Fruit fly (Drosophila melanogaster) whole organism, embryonic: ENCODE results near the gene PIG-B.

Experiments
- Antp ChIP-seq: fragments of 200-800 bp; sonication (Bioruptor generic); optimal IDR thresholded peaks from 3 replicates; lab custom pipeline; 2016; ENCODE audit warnings: missing biosample characterization, missing genetic modification characterization
- BEAF-32 ChIP-seq: fragments of 200-800 bp; sonication (Bioruptor generic); optimal IDR thresholded peaks from 3 replicates; lab custom pipeline; 2017; ENCODE audit warnings: missing biosample characterization, missing genetic modification characterization, mild to moderate bottlenecking, moderate library complexity, missing genetic modification reagents
- CG11723 ChIP-seq: fragments of 200-800 bp; sonication (Bioruptor generic); optimal IDR thresholded peaks from 2 replicates; lab custom pipeline; 2017; ENCODE audit warnings: missing biosample characterization, mild to moderate bottlenecking, missing genetic modification characterization
- CG12236 ChIP-seq: fragments of 200-800 bp; sonication (Bioruptor generic); optimal IDR thresholded peaks from 2 replicates; lab custom pipeline; 2016; ENCODE audit warnings: missing biosample characterization, missing genetic modification characterization
- CG12391 ChIP-seq: fragments of 200-800 bp; sonication (Bioruptor generic); optimal IDR thresholded peaks from 3 replicates; lab custom pipeline; 2018; ENCODE audit warnings: missing biosample characterization, mild to moderate bottlenecking, missing genetic modification characterization, moderate library complexity
- CG12769 ChIP-seq: fragments of 200-800 bp; sonication (Bioruptor generic); optimal IDR thresholded peaks from 2 replicates; lab custom pipeline; 2019; ENCODE audit warnings: missing biosample characterization, mild to moderate bottlenecking, missing genetic modification characterization, moderate library complexity
- CG12942 ChIP-seq: fragments of 200-800 bp; sonication (Bioruptor generic); optimal IDR thresholded peaks from 3 replicates; lab custom pipeline; 2016; ENCODE audit warnings: missing biosample characterization, missing genetic modification characterization
- CG13296 ChIP-seq: fragments of 200-800 bp; sonication (Bioruptor generic); optimal IDR thresholded peaks from 3 replicates; lab custom pipeline; 2018; ENCODE audit warnings: missing biosample characterization, mild to moderate bottlenecking, missing genetic modification characterization
- CG14050 ChIP-seq: fragments of 200-800 bp; sonication (Bioruptor generic); IDR thresholded peaks from 3 replicates; pipeline ENCODE4 v1.3.6; 2022; ENCODE audit warnings: missing biosample characterization, missing genetic modification characterization
- CG1602 ChIP-seq: fragments of 200-800 bp; sonication (Bioruptor generic); optimal IDR thresholded peaks from 3 replicates; lab custom pipeline; 2016; ENCODE audit warnings: missing biosample characterization, missing genetic modification characterization
- CG17568 ChIP-seq: fragments of 200-800 bp; sonication (Bioruptor generic); optimal IDR thresholded peaks from 2 replicates; lab custom pipeline; 2018; ENCODE audit warnings: missing biosample characterization, mild to moderate bottlenecking, missing genetic modification characterization, moderate library complexity
- CG18011 ChIP-seq: fragments of 200-800 bp; sonication (Bioruptor generic); optimal IDR thresholded peaks from 2 replicates; lab custom pipeline; 2017; ENCODE audit warnings: missing biosample characterization, missing genetic modification characterization, mild to moderate bottlenecking, moderate library complexity, missing genotype
- CG18619 ChIP-seq: fragments of 200-800 bp; sonication (Bioruptor generic); optimal IDR thresholded peaks from 3 replicates; lab custom pipeline; 2017; ENCODE audit warnings: missing biosample characterization, mild to moderate bottlenecking, missing genetic modification characterization
- CG18764 ChIP-seq: fragments of 200-800 bp; sonication (Bioruptor generic); optimal IDR thresholded peaks from 3 replicates; lab custom pipeline; 2016; ENCODE audit warnings: missing biosample characterization, missing genetic modification characterization
- CG3163 ChIP-seq: fragments of 200-800 bp; sonication (Bioruptor generic); optimal IDR thresholded peaks from 3 replicates; lab custom pipeline; 2016; ENCODE audit warnings: missing biosample characterization, missing genetic modification characterization
- CG3281 ChIP-seq: fragments of 200-800 bp; sonication (Bioruptor generic); optimal IDR thresholded peaks from 3 replicates; lab custom pipeline; 2017; ENCODE audit warnings: missing biosample characterization, mild to moderate bottlenecking, missing genetic modification characterization
- CG33557 ChIP-seq: fragments of 200-800 bp; sonication (Bioruptor generic); optimal IDR thresholded peaks from 2 replicates; lab custom pipeline; 2019; ENCODE audit warnings: missing biosample characterization, mild to moderate bottlenecking, missing genetic modification characterization, moderate library complexity
- CG34422 ChIP-seq: fragments of 200-800 bp; sonication (Bioruptor generic); IDR thresholded peaks from 3 replicates; pipeline ENCODE4 v1.3.6; 2022; ENCODE audit warnings: missing biosample characterization, missing genetic modification characterization
- CG4730 ChIP-seq: fragments of 200-800 bp; sonication (Bioruptor generic); IDR thresholded peaks from 2 replicates; pipeline ENCODE4 v1.3.6; 2022; ENCODE audit warnings: missing biosample characterization, missing genetic modification characterization
- CG4854 ChIP-seq: fragments of 200-800 bp; sonication (Bioruptor generic); optimal IDR thresholded peaks from 2 replicates; lab custom pipeline; 2016; ENCODE audit warnings: missing biosample characterization, missing genetic modification characterization, inconsistent platforms
- CG6854 ChIP-seq: fragments of 200-800 bp; sonication (Bioruptor generic); optimal IDR thresholded peaks from 3 replicates; lab custom pipeline; 2017; ENCODE audit warnings: missing biosample characterization, mild to moderate bottlenecking, missing genetic modification characterization
- CG8290 ChIP-seq, 3 experiments: fragments of 200-800 bp; sonication (Bioruptor generic); optimal IDR thresholded peaks; 2 replicates each; lab custom pipeline; 2016 to 2019; ENCODE audit warnings: missing biosample characterization in 3 of 3, missing genetic modification characterization in 3 of 3, mild to moderate bottlenecking in 2 of 3, moderate library complexity in 1 of 3
- CG8359 ChIP-seq: fragments of 200-800 bp; sonication (Bioruptor generic); optimal IDR thresholded peaks from 2 replicates; lab custom pipeline; 2017; ENCODE audit warnings: missing biosample characterization, mild to moderate bottlenecking, missing genetic modification characterization, borderline replicate concordance
- CG8944 ChIP-seq: fragments of 200-800 bp; sonication (Bioruptor generic); optimal IDR thresholded peaks from 3 replicates; lab custom pipeline; 2016; ENCODE audit warnings: missing biosample characterization, missing genetic modification characterization
- CG9817 ChIP-seq: fragments of 200-800 bp; sonication (Bioruptor generic); optimal IDR thresholded peaks from 2 replicates; lab custom pipeline; 2018; ENCODE audit warnings: missing biosample characterization, mild to moderate bottlenecking, missing genetic modification characterization, moderate library complexity
- Chrac-16 ChIP-seq: fragments of 200-800 bp; sonication (Bioruptor generic); optimal IDR thresholded peaks from 3 replicates; lab custom pipeline; 2016; ENCODE audit warnings: missing biosample characterization, missing genetic modification characterization
- Dad ChIP-seq: fragments of 200-800 bp; sonication (Bioruptor generic); optimal IDR thresholded peaks from 3 replicates; lab custom pipeline; 2016; ENCODE audit warnings: missing biosample characterization, missing genetic modification characterization
- Dref ChIP-seq: fragments of 200-800 bp; sonication (Bioruptor generic); IDR thresholded peaks from 2 replicates; pipeline ENCODE4 v1.3.6; 2022; ENCODE audit warnings: missing biosample characterization, missing genetic modification characterization
- H2.0 ChIP-seq: fragments of 200-800 bp; sonication (Bioruptor generic); IDR thresholded peaks from 2 replicates; pipeline ENCODE4 v1.3.6; 2022; ENCODE audit warnings: missing biosample characterization, missing genetic modification characterization
- HLH3B ChIP-seq: fragments of 200-800 bp; sonication (Bioruptor generic); IDR thresholded peaks from 2 replicates; pipeline ENCODE4 v1.3.6; 2022; ENCODE audit warnings: missing biosample characterization, missing genetic modification characterization
- HLH54F ChIP-seq: fragments of 200-800 bp; sonication (Bioruptor generic); optimal IDR thresholded peaks from 3 replicates; lab custom pipeline; 2016; ENCODE audit warnings: missing biosample characterization, missing genetic modification characterization
- Hr3 ChIP-seq: fragments of 200-800 bp; sonication (Bioruptor generic); optimal IDR thresholded peaks from 3 replicates; lab custom pipeline; 2016; ENCODE audit warnings: missing biosample characterization, missing genetic modification characterization
- Hr39 ChIP-seq: fragments of >200 bp; optimal IDR thresholded peaks from 2 replicates; lab custom pipeline; 2017
- Med ChIP-seq: fragments of 200-800 bp; sonication (Bioruptor generic); peaks from one replicate; lab custom pipeline; 2016; ENCODE audit warnings: missing biosample characterization, missing genetic modification characterization, mild to moderate bottlenecking, inconsistent platforms, moderate library complexity
- Mes4 ChIP-seq: fragments of 200-800 bp; sonication (Bioruptor generic); optimal IDR thresholded peaks from 2 replicates; lab custom pipeline; 2016; ENCODE audit warnings: missing biosample characterization, missing genetic modification characterization
- Oli ChIP-seq: fragments of 200-800 bp; sonication (Bioruptor generic); optimal IDR thresholded peaks from 2 replicates; lab custom pipeline; 2018; ENCODE audit warnings: missing biosample characterization, mild to moderate bottlenecking, missing genetic modification characterization, moderate library complexity
- PHDP ChIP-seq: fragments of 200-800 bp; sonication (Bioruptor generic); optimal IDR thresholded peaks from 3 replicates; lab custom pipeline; 2018; ENCODE audit warnings: missing biosample characterization, mild to moderate bottlenecking, missing genetic modification characterization, moderate library complexity
- Six4 ChIP-seq: fragments of 200-800 bp; sonication (Bioruptor generic); optimal IDR thresholded peaks from 2 replicates; lab custom pipeline; 2016; ENCODE audit warnings: missing biosample characterization, missing genetic modification characterization
- Sry-δ ChIP-seq: fragments of 200-800 bp; sonication (Bioruptor generic); optimal IDR thresholded peaks from 2 replicates; lab custom pipeline; 2016; ENCODE audit warnings: missing biosample characterization, missing genetic modification characterization
- corto ChIP-seq: fragments of 200-800 bp; sonication (Bioruptor generic); optimal IDR thresholded peaks from 2 replicates; lab custom pipeline; 2016; ENCODE audit warnings: missing biosample characterization, mild to moderate bottlenecking, missing genetic modification characterization, moderate library complexity
- dm ChIP-seq: fragments of 200-800 bp; sonication (Bioruptor generic); optimal IDR thresholded peaks from 3 replicates; lab custom pipeline; 2016; ENCODE audit warnings: missing biosample characterization, missing genetic modification characterization
- dmrt99B ChIP-seq: fragments of 200-800 bp; sonication (Bioruptor generic); optimal IDR thresholded peaks from 2 replicates; lab custom pipeline; 2018; ENCODE audit warnings: missing biosample characterization, mild to moderate bottlenecking, missing genetic modification characterization, moderate library complexity
- ewg ChIP-seq: fragments of 200-800 bp; sonication (Bioruptor generic); optimal IDR thresholded peaks from 3 replicates; lab custom pipeline; 2017; ENCODE audit warnings: mild to moderate bottlenecking, missing biosample characterization, missing genetic modification reagents, missing genetic modification characterization
- fu2 ChIP-seq: fragments of 200-800 bp; sonication (Bioruptor generic); optimal IDR thresholded peaks from 2 replicates; lab custom pipeline; 2016; ENCODE audit warnings: missing biosample characterization, missing genetic modification characterization
- hbn ChIP-seq: fragments of 200-800 bp; sonication (Bioruptor generic); IDR thresholded peaks from 2 replicates; pipeline ENCODE4 v1.3.6; 2022; ENCODE audit warnings: missing biosample characterization, missing genetic modification characterization; ENCODE audit not compliant: partially characterized antibody
- lov ChIP-seq, 2 experiments: fragments of 200-800 bp in 1 of 2; fragments of >200 bp in 1 of 2; sonication (Bioruptor generic) in 1 of 2; IDR thresholded peaks in 1 of 2; optimal IDR thresholded peaks in 1 of 2; 2 replicates in 1 of 2; 3 replicates in 1 of 2; pipeline versions ENCODE4 v1.3.6 to Lab custom; 2017 to 2022; ENCODE audit warnings: missing biosample characterization in 1 of 2, missing genetic modification characterization in 1 of 2
- pnt ChIP-seq: fragments of 200-800 bp; sonication (Bioruptor generic); optimal IDR thresholded peaks from 3 replicates; lab custom pipeline; 2016; ENCODE audit warnings: missing biosample characterization, missing genetic modification characterization
- run ChIP-seq: fragments of 200-800 bp; sonication (Bioruptor generic); optimal IDR thresholded peaks from 3 replicates; lab custom pipeline; 2018; ENCODE audit warnings: missing biosample characterization, mild to moderate bottlenecking, missing genetic modification characterization
- slp2 ChIP-seq: fragments of 200-800 bp; sonication (Bioruptor generic); optimal IDR thresholded peaks from 2 replicates; lab custom pipeline; 2016; ENCODE audit warnings: missing biosample characterization, missing genetic modification characterization
- ssp ChIP-seq: fragments of 200-800 bp; sonication (Bioruptor generic); IDR thresholded peaks from 2 replicates; pipeline ENCODE4 v1.3.6; 2022; ENCODE audit warnings: missing biosample characterization, missing genetic modification characterization

Gene PIG-B

dm6 chr3L:3767825-3768224, 43.2 kb upstream of the PIG-B start (continued):
- TF ChIP-seq CG6854 (GFP tag; lab: Kevin White, UChicago) (peak; percentile 44), pnt (GFP tag; lab: Kevin White, UChicago) (no peak), CG12769 (tag; lab: Kevin White, UChicago) (peak; percentile 56), hbn (GFP tag; lab: Robert Waterston, UW) (no peak), CG3163 (GFP tag; lab: Kevin White, UChicago) (peak; percentile 61), Oli (tag; lab: Kevin White, UChicago) (peak; percentile 57), lov (optimal IDR thresholded peaks at IDR 0.05; lab: Kevin White, UChicago) (no peak), lov (GFP tag; IDR thresholded peaks at IDR 0.05; lab: Robert Waterston, UW) (peak; percentile 51; the same call in 1 of the 3 replicates), BEAF-32 (GFP tag; lab: Kevin White, UChicago) (no peak), CG1602 (GFP tag; lab: Kevin White, UChicago) (peak; percentile 42), slp2 (no peak), ssp (GFP tag; lab: Robert Waterston, UW) (peak; percentile 48), CG12942 (GFP tag; lab: Kevin White, UChicago) (peak; percentile 49), H2.0 (GFP tag; lab: Robert Waterston, UW) (peak; percentile 75), Hr3 (GFP tag; lab: Kevin White, UChicago) (peak; percentile 54), Six4 (GFP tag; lab: Kevin White, UChicago) (peak; percentile 1), Dref (GFP tag; lab: Robert Waterston, UW) (no peak), Mes4 (peak; percentile 78), Chrac-16 (GFP tag; lab: Kevin White, UChicago) (peak; percentile 59), CG34422 (GFP tag; lab: Robert Waterston, UW) (peak; percentile 61; the same call in 2 of the 3 replicates), ewg (GFP tag; lab: Kevin White, UChicago) (peak; percentile 74), CG12236 (GFP tag; lab: Kevin White, UChicago) (peak; percentile 14), dm (GFP tag; lab: Kevin White, UChicago) (peak; percentile 59), HLH54F (peak; percentile 12), dmrt99B (tag; lab: Kevin White, UChicago) (peak; percentile 11), CG12391 (tag; lab: Kevin White, UChicago) (peak; percentile 28), Hr39 (lab: Kevin White, UChicago) (no peak), CG14050 (GFP tag; lab: Robert Waterston, UW) (peak; percentile 22; the same call in 1 of the 3 replicates), CG8290 (GFP tag; optimal IDR thresholded peaks at IDR 0.05; lab: Kevin White, UChicago) (peak; percentile 7), CG8290 (tag; optimal IDR thresholded peaks at IDR 0.05; lab: Kevin White, UChicago) (peak; percentile 34 to 77), CG33557 (peak; percentile 45), Dad (GFP tag; lab: Kevin White, UChicago) (no peak), Sry-δ (GFP tag; lab: Kevin White, UChicago) (no peak), HLH3B (GFP tag; lab: Robert Waterston, UW) (peak; percentile 61), CG3281 (GFP tag; lab: Kevin White, UChicago) (no peak), Antp (GFP tag; lab: Kevin White, UChicago) (peak; percentile 64), CG4730 (GFP tag; lab: Robert Waterston, UW) (no peak), corto (GFP tag; lab: Kevin White, UChicago) (no peak), Med (GFP tag; lab: Kevin White, UChicago) (peak; percentile 97), fu2 (GFP tag; lab: Kevin White, UChicago) (peak; percentile 19), CG9817 (tag; lab: Kevin White, UChicago) (peak; percentile 32), run (tag; lab: Kevin White, UChicago) (no peak), CG18011 (GFP tag; lab: Kevin White, UChicago) (peak; percentile 18), PHDP (peak; percentile 52), CG13296 (GFP tag; lab: Kevin White, UChicago) (peak; percentile 5), CG8944 (peak; percentile 67), CG11723 (GFP tag; lab: Kevin White, UChicago) (peak; percentile 62), CG17568 (GFP tag; lab: Kevin White, UChicago) (peak; percentile 48), CG8359 (GFP tag; lab: Kevin White, UChicago) (no peak), CG18764 (no peak), CG18619 (peak; percentile 76), CG4854 (no peak)
